Fruit fly (Drosophila melanogaster) whole organism, embryonic: ENCODE data around the gene CG32066.

Experiments
- ATbp ChIP-seq: fragments of 200-800 bp; sonication (Bioruptor generic); optimal IDR thresholded peaks from 2 replicates; lab custom pipeline; 2017; ENCODE audit warnings: missing biosample characterization, mild to moderate bottlenecking, missing genetic modification characterization, missing genetic modification reagents
- Ada2b ChIP-seq: fragments of 200-800 bp; sonication (Bioruptor generic); IDR thresholded peaks from 2 replicates; pipeline ENCODE4 v1.3.6; 2022; ENCODE audit warnings: missing biosample characterization, missing genetic modification characterization
- Adf1 ChIP-seq: fragments of 200-800 bp; sonication (Bioruptor generic); IDR thresholded peaks from 2 replicates; pipeline ENCODE4 v1.3.6; 2022; ENCODE audit warnings: missing biosample characterization, missing genetic modification characterization
- CG10209 ChIP-seq: fragments of 200-800 bp; sonication (Bioruptor generic); optimal IDR thresholded peaks from 3 replicates; lab custom pipeline; 2017; ENCODE audit warnings: missing biosample characterization, mild to moderate bottlenecking, missing genetic modification characterization, missing genetic modification reagents
- CG11398 ChIP-seq: fragments of 200-800 bp; sonication (Bioruptor generic); optimal IDR thresholded peaks from 2 replicates; lab custom pipeline; 2016; ENCODE audit warnings: missing biosample characterization, missing genetic modification characterization
- CG1233 ChIP-seq: fragments of 200-800 bp; sonication (Bioruptor generic); optimal IDR thresholded peaks from 4 replicates; lab custom pipeline; 2018; ENCODE audit warnings: missing biosample characterization, mild to moderate bottlenecking, missing genetic modification characterization
- CG14710 ChIP-seq: fragments of 200-800 bp; sonication (Bioruptor generic); optimal IDR thresholded peaks from 3 replicates; lab custom pipeline; 2019; ENCODE audit warnings: missing biosample characterization, mild to moderate bottlenecking, missing genetic modification characterization, moderate library complexity
- CG14860 ChIP-seq: fragments of 200-800 bp; sonication (Bioruptor generic); IDR thresholded peaks from 3 replicates; pipeline ENCODE4 v1.3.6; 2022; ENCODE audit warnings: missing biosample characterization, missing genetic modification characterization; ENCODE audit not compliant: partially characterized antibody
- CG15696 ChIP-seq: fragments of 200-800 bp; sonication (Bioruptor generic); optimal IDR thresholded peaks from 2 replicates; lab custom pipeline; 2019; ENCODE audit warnings: missing biosample characterization, mild to moderate bottlenecking, missing genetic modification characterization, moderate library complexity
- CG1647 ChIP-seq: fragments of 200-800 bp; sonication (Bioruptor generic); optimal IDR thresholded peaks from 3 replicates; lab custom pipeline; 2016; ENCODE audit warnings: missing biosample characterization, missing genetic modification characterization
- CG17802 ChIP-seq: fragments of 200-800 bp; sonication (Bioruptor generic); optimal IDR thresholded peaks from 2 replicates; lab custom pipeline; 2018; ENCODE audit warnings: missing biosample characterization, mild to moderate bottlenecking, missing genetic modification characterization, moderate library complexity
- CG18764 ChIP-seq: fragments of 200-800 bp; sonication (Bioruptor generic); optimal IDR thresholded peaks from 3 replicates; lab custom pipeline; 2016; ENCODE audit warnings: missing biosample characterization, missing genetic modification characterization
- CG2129 ChIP-seq: fragments of 200-800 bp; sonication (Bioruptor generic); IDR thresholded peaks from 2 replicates; pipeline ENCODE4 v1.3.6; 2022; ENCODE audit warnings: missing biosample characterization, missing genetic modification characterization; ENCODE audit not compliant: partially characterized antibody
- CG2875 ChIP-seq: fragments of 200-800 bp; sonication (Bioruptor generic); optimal IDR thresholded peaks from 2 replicates; lab custom pipeline; 2017; ENCODE audit warnings: missing biosample characterization, mild to moderate bottlenecking, missing genetic modification characterization, missing genetic modification reagents
- CG2889 ChIP-seq: fragments of 200-800 bp; sonication (Bioruptor generic); IDR thresholded peaks from 3 replicates; pipeline ENCODE4 v1.3.6; 2022; ENCODE audit warnings: missing biosample characterization, missing genetic modification characterization
- CG34376 ChIP-seq: fragments of 200-800 bp; sonication (Bioruptor generic); optimal IDR thresholded peaks from 2 replicates; lab custom pipeline; 2018; ENCODE audit warnings: missing biosample characterization, mild to moderate bottlenecking, missing genetic modification characterization
- CG4730 ChIP-seq: fragments of 200-800 bp; sonication (Bioruptor generic); IDR thresholded peaks from 2 replicates; pipeline ENCODE4 v1.3.6; 2022; ENCODE audit warnings: missing biosample characterization, missing genetic modification characterization
- CG6683 ChIP-seq: fragments of 200-800 bp; sonication (Bioruptor generic); optimal IDR thresholded peaks from 2 replicates; lab custom pipeline; 2017; ENCODE audit warnings: missing biosample characterization, mild to moderate bottlenecking, missing genetic modification characterization, missing genetic modification reagents
- CG6689 ChIP-seq: fragments of 200-800 bp; sonication (Bioruptor generic); IDR thresholded peaks from 2 replicates; pipeline ENCODE4 v1.3.6; 2022; ENCODE audit warnings: missing biosample characterization, missing genetic modification characterization
- CG7357 ChIP-seq: fragments of 200-800 bp; sonication (Bioruptor generic); IDR thresholded peaks from 3 replicates; pipeline ENCODE4 v1.3.6; 2022; ENCODE audit warnings: missing biosample characterization, missing genetic modification characterization
- CG7987 ChIP-seq: fragments of 200-800 bp; sonication (Bioruptor generic); optimal IDR thresholded peaks from 2 replicates; lab custom pipeline; 2018; ENCODE audit warnings: missing biosample characterization, mild to moderate bottlenecking, missing genetic modification characterization, moderate library complexity
- CG9727 ChIP-seq: fragments of 200-800 bp; sonication (Bioruptor generic); optimal IDR thresholded peaks from 3 replicates; lab custom pipeline; 2017; ENCODE audit warnings: missing biosample characterization, mild to moderate bottlenecking, missing genetic modification characterization
- CG9797 ChIP-seq: fragments of 200-800 bp; sonication (Bioruptor generic); optimal IDR thresholded peaks from 3 replicates; lab custom pipeline; 2018; ENCODE audit warnings: missing biosample characterization, mild to moderate bottlenecking, missing genetic modification characterization
- Camta ChIP-seq: fragments of 200-800 bp; sonication (Bioruptor generic); optimal IDR thresholded peaks from 2 replicates; lab custom pipeline; 2016; ENCODE audit warnings: missing biosample characterization, missing genetic modification characterization
- CkIIα-i1 ChIP-seq: fragments of 200-800 bp; sonication (Bioruptor generic); IDR thresholded peaks from 2 replicates; pipeline ENCODE4 v1.3.6; 2022; ENCODE audit warnings: missing biosample characterization, missing genetic modification characterization
- Dbx ChIP-seq: fragments of 200-800 bp; sonication (Bioruptor generic); IDR thresholded peaks from 3 replicates; pipeline ENCODE4 v1.3.6; 2022; ENCODE audit warnings: missing biosample characterization, missing genetic modification characterization
- Deaf1 ChIP-seq: fragments of 200-800 bp; optimal IDR thresholded peaks from 3 replicates; lab custom pipeline; 2019; ENCODE audit warnings: missing biosample characterization, mild to moderate bottlenecking, missing genetic modification characterization, moderate library complexity
- Dek ChIP-seq: fragments of 200-800 bp; sonication (Bioruptor generic); optimal IDR thresholded peaks from 3 replicates; lab custom pipeline; 2019; ENCODE audit warnings: missing biosample characterization, mild to moderate bottlenecking, missing genetic modification characterization, moderate library complexity
- Dp ChIP-seq: fragments of 200-800 bp; sonication (Bioruptor generic); optimal IDR thresholded peaks from 2 replicates; lab custom pipeline; 2018; ENCODE audit warnings: missing biosample characterization, mild to moderate bottlenecking, missing genetic modification characterization, moderate library complexity
- Ets97D ChIP-seq: fragments of 200-800 bp; sonication (Bioruptor generic); optimal IDR thresholded peaks from 3 replicates; lab custom pipeline; 2016; ENCODE audit warnings: missing biosample characterization, missing genetic modification characterization
- H2.0 ChIP-seq: fragments of 200-800 bp; sonication (Bioruptor generic); IDR thresholded peaks from 2 replicates; pipeline ENCODE4 v1.3.6; 2022; ENCODE audit warnings: missing biosample characterization, missing genetic modification characterization
- Hr51 ChIP-seq, 2 experiments: fragments of 200-800 bp; sonication (Bioruptor generic); optimal IDR thresholded peaks; 2 replicates in 1 of 2; 3 replicates in 1 of 2; lab custom pipeline; 2016 to 2018; ENCODE audit warnings: missing biosample characterization in 2 of 2, missing genetic modification characterization in 2 of 2, mild to moderate bottlenecking in 1 of 2, moderate library complexity in 1 of 2
- MBD-R2 ChIP-seq: fragments of 200-800 bp; sonication (Bioruptor generic); IDR thresholded peaks from 2 replicates; pipeline ENCODE4 v1.3.6; 2022; ENCODE audit warnings: missing biosample characterization, missing genetic modification characterization
- MESR4 ChIP-seq: fragments of 200-800 bp; sonication (Bioruptor generic); optimal IDR thresholded peaks from 2 replicates; lab custom pipeline; 2018; ENCODE audit warnings: missing biosample characterization, mild to moderate bottlenecking, missing genetic modification characterization, moderate library complexity
- MTF-1 ChIP-seq: fragments of 200-800 bp; sonication (Bioruptor generic); optimal IDR thresholded peaks from 2 replicates; lab custom pipeline; 2018; ENCODE audit warnings: missing biosample characterization, mild to moderate bottlenecking, missing genetic modification characterization, borderline replicate concordance
- Mad ChIP-seq: fragments of 200-800 bp; sonication (Bioruptor generic); optimal IDR thresholded peaks from 2 replicates; lab custom pipeline; 2016; ENCODE audit warnings: missing biosample characterization, missing genetic modification characterization
- Sry-δ ChIP-seq: fragments of 200-800 bp; sonication (Bioruptor generic); optimal IDR thresholded peaks from 2 replicates; lab custom pipeline; 2016; ENCODE audit warnings: missing biosample characterization, missing genetic modification characterization
- Tbp ChIP-seq: fragments of >200 bp; optimal IDR thresholded peaks from 2 replicates; lab custom pipeline; 2018; ENCODE audit warnings: missing biosample characterization, missing genetic modification characterization
- dan ChIP-seq: fragments of 200-800 bp; sonication (Bioruptor generic); IDR thresholded peaks from 2 replicates; pipeline ENCODE4 v1.3.6; 2022; ENCODE audit warnings: missing biosample characterization, missing genetic modification characterization
- gce ChIP-seq: fragments of 200-800 bp; sonication (Bioruptor generic); IDR thresholded peaks from 3 replicates; pipeline ENCODE4 v1.3.6; 2022; ENCODE audit warnings: missing biosample characterization, missing genetic modification characterization
- grau ChIP-seq: fragments of 200-800 bp; optimal IDR thresholded peaks from 3 replicates; lab custom pipeline; 2019; ENCODE audit warnings: missing biosample characterization, mild to moderate bottlenecking, missing genetic modification characterization, moderate library complexity
- gt ChIP-seq: fragments of 200-800 bp; sonication (Bioruptor generic); IDR thresholded peaks from 2 replicates; pipeline ENCODE4 v1.3.6; 2022; ENCODE audit warnings: missing biosample characterization, missing genetic modification characterization
- maf-S ChIP-seq: fragments of 200-800 bp; sonication (Bioruptor generic); optimal IDR thresholded peaks from 2 replicates; lab custom pipeline; 2016; ENCODE audit warnings: missing biosample characterization, missing genetic modification characterization
- oc ChIP-seq: fragments of 200-800 bp; sonication (Bioruptor generic); optimal IDR thresholded peaks from 2 replicates; lab custom pipeline; 2018; ENCODE audit warnings: missing biosample characterization, mild to moderate bottlenecking, missing genetic modification characterization, moderate library complexity
- pan ChIP-seq, 4 experiments: fragments of >200 bp in 3 of 4; fragments of 200-800 bp in 1 of 4; sonication (Bioruptor generic) in 1 of 4; optimal IDR thresholded peaks in 3 of 4; IDR thresholded peaks in 1 of 4; 2 replicates each; pipeline versions ENCODE4 v1.3.6 to Lab custom; 2017 to 2022; ENCODE audit warnings: missing biosample characterization in 2 of 4, missing genetic modification characterization in 2 of 4, mixed read lengths in 1 of 4
- psq ChIP-seq: fragments of 200-800 bp; sonication (Bioruptor generic); optimal IDR thresholded peaks from 2 replicates; lab custom pipeline; 2017; ENCODE audit warnings: missing biosample characterization, missing genetic modification characterization
- stwl ChIP-seq: fragments of 200-800 bp; sonication (Bioruptor generic); optimal IDR thresholded peaks from 3 replicates; lab custom pipeline; 2018; ENCODE audit warnings: missing biosample characterization, mild to moderate bottlenecking, missing genetic modification characterization, moderate library complexity
- trem ChIP-seq: fragments of 200-800 bp; optimal IDR thresholded peaks from 3 replicates; lab custom pipeline; 2019; ENCODE audit warnings: missing biosample characterization, mild to moderate bottlenecking, missing genetic modification characterization, moderate library complexity
- wdn ChIP-seq: fragments of 200-800 bp; sonication (Bioruptor generic); IDR thresholded peaks from 2 replicates; pipeline ENCODE4 v1.3.6; 2022; ENCODE audit warnings: missing biosample characterization, missing genetic modification characterization
- z ChIP-seq: fragments of 200-800 bp; sonication (Bioruptor generic); IDR thresholded peaks from 3 replicates; pipeline ENCODE4 v1.3.6; 2022; ENCODE audit warnings: missing biosample characterization, missing genetic modification characterization

Gene CG32066

dm6 chr3L:10690904-10691408 lies 30.1 kb upstream of the CG32066 start, which contains the start of gene CG11811 (continued):
- TF ChIP-seq Ada2b (no peak), ATbp (GFP tag; lab: Kevin White, UChicago) (no peak), CG14710 (tag; lab: Kevin White, UChicago) (peak; percentile 75), maf-S (GFP tag; lab: Kevin White, UChicago) (no peak), Camta (GFP tag; lab: Kevin White, UChicago) (no peak), Dp (GFP tag; lab: Kevin White, UChicago) (peak; percentile 63), CG9727 (GFP tag; lab: Kevin White, UChicago) (no peak), MESR4 (GFP tag; lab: Kevin White, UChicago) (peak; percentile 88), CG1233 (GFP tag; lab: Kevin White, UChicago) (no peak), z (GFP tag; lab: Robert Waterston, UW) (no peak), pan (optimal IDR thresholded peaks at IDR 0.05; lab: Kevin White, UChicago) (no peak), pan (GFP tag; optimal IDR thresholded peaks at IDR 0.05 in 1 of 2, IDR thresholded peaks at IDR 0.05 in 1 of 2) (no peak), CG14860 (peak; percentile 70), Dbx (GFP tag; lab: Robert Waterston, UW) (peak; percentile 28; the same call in 1 of the 3 replicates), CG6683 (GFP tag; lab: Kevin White, UChicago) (no peak), CG2889 (GFP tag; lab: Robert Waterston, UW) (no peak), Hr51 (GFP tag; optimal IDR thresholded peaks at IDR 0.05; lab: Kevin White, UChicago) (peak in 1 of 2 experiments; percentile 16), dan (GFP tag; lab: Robert Waterston, UW) (no peak), wdn (GFP tag; lab: Robert Waterston, UW) (no peak), Deaf1 (tag; lab: Kevin White, UChicago) (no peak), CkIIα-i1 (GFP tag; lab: Robert Waterston, UW) (no peak), grau (peak; percentile 18), CG34376 (GFP tag; lab: Kevin White, UChicago) (peak; percentile 66), CG2875 (no peak), CG7357 (GFP tag; lab: Robert Waterston, UW) (no peak), stwl (peak; percentile 93), CG1647 (GFP tag; lab: Kevin White, UChicago) (no peak), CG4730 (GFP tag; lab: Robert Waterston, UW) (no peak), trem (peak; percentile 46), gce (GFP tag; lab: Robert Waterston, UW) (no peak), CG17802 (tag; lab: Kevin White, UChicago) (no peak), Ets97D (GFP tag; lab: Kevin White, UChicago) (peak; percentile 19), Mad (GFP tag; lab: Kevin White, UChicago) (no peak), CG18764 (GFP tag; lab: Kevin White, UChicago) (no peak), oc (tag; lab: Kevin White, UChicago) (no peak), CG7987 (peak; percentile 59), CG15696 (tag; lab: Kevin White, UChicago) (no peak), Sry-δ (GFP tag; lab: Kevin White, UChicago) (peak; percentile 90), Adf1 (peak; percentile 50; the same call in 1 of the 2 replicates), CG10209 (GFP tag; lab: Kevin White, UChicago) (no peak), CG9797 (GFP tag; lab: Kevin White, UChicago) (no peak), gt (GFP tag; lab: Robert Waterston, UW) (no peak), MTF-1 (GFP tag; lab: Kevin White, UChicago) (no peak), Tbp (GFP tag; lab: Kevin White, UChicago) (no peak), CG11398 (GFP tag; lab: Kevin White, UChicago) (no peak), Dek (tag; lab: Kevin White, UChicago) (no peak), CG6689 (GFP tag; lab: Robert Waterston, UW) (no peak), CG2129 (GFP tag; lab: Robert Waterston, UW) (peak; percentile 54), MBD-R2 (peak; percentile 71), H2.0 (no peak), psq (GFP tag; lab: Kevin White, UChicago) (no peak)
